Worm (Caenorhabditis elegans) whole organism, L1 larva: ENCODE measurements around the gene rpap-3.
A peak's percentile ranks its signal among the peaks of the same experiment; 100 is the strongest.

ENCODE experiments used
- F16B12.6 ChIP-seq: fragments of 150-350 bp; optimal IDR thresholded peaks from 2 replicates; lab custom pipeline; 2014; ENCODE audit warnings: missing biosample characterization, missing genetic modification characterization
- aha-1 ChIP-seq: fragments of 150-350 bp; optimal IDR thresholded peaks from 2 replicates; lab custom pipeline; 2014; ENCODE audit warnings: missing biosample characterization, missing genetic modification characterization
- alr-1 ChIP-seq: fragments of 200-800 bp; sonication (Bioruptor generic); optimal IDR thresholded peaks from 2 replicates; lab custom pipeline; 2018; ENCODE audit warnings: borderline replicate concordance, mild to moderate bottlenecking, missing genetic modification characterization, missing compliant biosample characterization
- ceh-82 ChIP-seq, 3 experiments: fragments of 150-350 bp in 1 of 3; sonication (generic microtip) in 2 of 3; optimal IDR thresholded peaks; 2 replicates each; lab custom pipeline; 2014 to 2017; ENCODE audit warnings: missing biosample characterization in 3 of 3, missing genetic modification characterization in 3 of 3
- efl-1 ChIP-seq, 4 experiments: fragments of 150-350 bp; optimal IDR thresholded peaks in 3 of 4; peaks in 1 of 4; 1 replicate in 1 of 4; 2 replicates in 3 of 4; lab custom pipeline; 2014; ENCODE audit warnings: missing biosample characterization in 2 of 4, missing genetic modification characterization in 2 of 4, missing genetic modification reagents in 2 of 4
- fkh-10 ChIP-seq: sonication (generic microtip); optimal IDR thresholded peaks from 2 replicates; lab custom pipeline; 2017; ENCODE audit warnings: missing biosample characterization, missing genetic modification reagents, missing genetic modification characterization
- irx-1 ChIP-seq: sonication (generic microtip); optimal IDR thresholded peaks from 2 replicates; lab custom pipeline; 2016; ENCODE audit warnings: missing genetic modification characterization, missing compliant biosample characterization
- lin-14 ChIP-seq: fragments of 200-800 bp; sonication (Bioruptor generic); optimal IDR thresholded peaks from 2 replicates; lab custom pipeline; 2018; ENCODE audit warnings: mild to moderate bottlenecking, missing genetic modification characterization, moderate library complexity, missing compliant biosample characterization
- sup-37 ChIP-seq: fragments of 200-800 bp; sonication (Bioruptor generic); optimal IDR thresholded peaks from 2 replicates; lab custom pipeline; 2018; ENCODE audit warnings: mild to moderate bottlenecking, missing genetic modification characterization, missing compliant biosample characterization
- unc-130 ChIP-seq: fragments of 150-350 bp; optimal IDR thresholded peaks from 2 replicates; lab custom pipeline; 2017; ENCODE audit warnings: missing biosample characterization, missing genetic modification characterization, inconsistent platforms
- unc-30 ChIP-seq: sonication (generic microtip); optimal IDR thresholded peaks from 2 replicates; lab custom pipeline; 2017; ENCODE audit warnings: missing biosample characterization, missing genetic modification characterization
- zip-4 ChIP-seq: fragments of 200-800 bp; sonication (Bioruptor generic); optimal IDR thresholded peaks from 2 replicates; lab custom pipeline; 2018; ENCODE audit warnings: mild to moderate bottlenecking, missing genetic modification characterization, moderate library complexity, missing compliant biosample characterization

The rpap-3 gene

DNA sequence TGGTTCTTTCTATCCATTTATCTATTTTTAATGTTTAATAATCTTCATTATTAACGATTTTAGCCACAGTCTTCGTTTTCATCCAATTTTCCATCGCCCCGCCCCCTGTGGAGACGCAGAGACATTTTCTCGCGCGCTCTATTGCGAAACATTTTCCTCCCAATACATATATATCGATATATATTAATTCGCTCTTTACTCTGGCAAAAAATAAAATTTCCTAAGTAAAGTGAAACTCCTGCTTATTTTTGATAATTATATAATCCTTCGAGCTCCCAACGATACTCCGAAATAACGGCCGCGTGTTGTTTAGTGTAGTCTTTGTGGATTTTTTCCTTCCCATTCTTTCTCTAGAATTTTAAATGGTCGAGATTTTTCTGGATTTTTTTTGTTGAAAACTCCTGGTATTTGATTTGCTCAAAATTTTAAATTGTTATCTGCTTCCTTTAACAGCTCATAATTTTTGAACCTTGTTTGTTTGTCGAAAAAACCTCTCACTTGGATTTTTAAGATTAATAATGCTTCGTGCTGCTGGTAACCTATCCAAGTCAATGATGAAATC, 50.3 kb downstream of the rpap-3 start, which contains the start of gene sucg-1:
Gene sucg-1, plus strand, starts transcription at position 512 of the 562 bp plus-strand sequence.
- TF ChIP-seq F16B12.6 (no peak), sup-37 (GFP tag; lab: Kevin White, UChicago) (no peak), irx-1 (tag; lab: Kevin White, UChicago) (no peak), lin-14 (GFP tag; lab: Kevin White, UChicago) (no peak), fkh-10 (GFP tag; lab: Kevin White, UChicago) (no peak), unc-130 (no peak), zip-4 (GFP tag; lab: Kevin White, UChicago) (peak; percentile 51), aha-1 (tag; lab: Kevin White, UChicago) (no peak), efl-1 (optimal IDR thresholded peaks at IDR 0.05; lab: Kevin White, UChicago) (no peak), efl-1 (GFP tag; optimal IDR thresholded peaks at IDR 0.05 in 1 of 2; lab: Kevin White, UChicago) (peak in 1 of 2 experiments; percentile 53), alr-1 (tag; lab: Kevin White, UChicago) (no peak), ceh-82 (tag; optimal IDR thresholded peaks at IDR 0.05; lab: Kevin White, UChicago) (no peak), unc-30 (no peak)
